Worm (Caenorhabditis elegans): Measurements from ENCODE around the gene C18D1.2.

- TF ChIP-seq fos-1 (tag; optimal IDR thresholded peaks at IDR 0.05): no peak
- no peak for TF ChIP-seq mdl-1 (tag; optimal IDR thresholded peaks at IDR 0.05)
- no peak for TF ChIP-seq tlp-1 (tag; optimal IDR thresholded peaks at IDR 0.05)
- TF ChIP-seq hlh-4 (tag; optimal IDR thresholded peaks at IDR 0.05): no peak
Observed at ce11 chrII:10108377-10108776, 51.6 kb downstream of the C18D1.2 start, which contains the start of the genes ZK945.7 and ZK945.8.
